Worm (Caenorhabditis elegans): ENCODE results near the gene nfi-1.

- TF ChIP-seq snpc-1.3 (tag; optimal IDR thresholded peaks at IDR 0.05; ENCODE audit: insufficient read depth) (no peak), ets-4 (GFP tag; optimal IDR thresholded peaks at IDR 0.05) (no peak), snpc-4 (GFP tag; optimal IDR thresholded peaks at IDR 0.05) (no peak), snpc-4 (tag; optimal IDR thresholded peaks at IDR 0.05) (no peak), Y67H2A.10 (GFP tag; conservative IDR thresholded peaks at IDR 0.05) (no peak), egl-44 (GFP tag; IDR thresholded peaks at IDR 0.05) (no peak), ceh-100 (GFP tag; IDR thresholded peaks at IDR 0.05) (no peak), him-1 (tag; optimal IDR thresholded peaks at IDR 0.05) (no peak), F55B11.4 (tag; optimal IDR thresholded peaks at IDR 0.05; ENCODE audit: borderline replicate concordance, insufficient read depth) (no peak), ztf-28 (GFP tag; IDR thresholded peaks at IDR 0.05) (no peak), dpl-1 (GFP tag; optimal IDR thresholded peaks at IDR 0.05) (no peak), F37B4.10 (GFP tag; IDR thresholded peaks at IDR 0.05) (no peak), somi-1 (GFP tag; optimal IDR thresholded peaks at IDR 0.05) (no peak)
Observed at ce11 chrII:7542952-7543351, 5.0 kb downstream of the nfi-1 start.
